Worm (Caenorhabditis elegans): ENCODE results near the gene C17B7.14.

DNA sequence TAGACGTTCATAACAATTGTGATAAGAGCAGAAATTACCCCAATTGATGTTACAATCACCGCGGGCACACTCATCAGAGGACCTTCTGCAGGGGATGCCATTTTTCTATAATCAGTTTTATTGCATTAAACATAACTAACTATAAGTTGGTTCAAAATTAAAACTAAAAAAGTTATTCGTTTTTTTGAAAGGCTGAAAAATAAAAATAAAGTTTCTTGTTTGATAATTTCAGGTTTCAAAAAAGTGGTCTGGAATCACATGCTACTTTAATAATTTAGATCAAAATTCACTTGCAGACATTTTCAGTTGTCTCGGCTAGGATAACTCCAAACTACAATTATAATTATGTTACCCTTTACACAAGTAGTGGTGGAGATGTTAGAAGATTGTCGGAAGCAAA lies 18.4 kb downstream of the C17B7.14 start, which contains the start of gene srbc-1:
- TF ChIP-seq dao-5 (tag; optimal IDR thresholded peaks at IDR 0.05) (no peak), W03F9.2 (tag; optimal IDR thresholded peaks at IDR 0.05) (no peak), him-1 (tag; optimal IDR thresholded peaks at IDR 0.05) (no peak)

All from whole organism, L4/young adult.